Worm (Caenorhabditis elegans) whole organism, young adult: ENCODE results near the gene F01G4.6.

ENCODE experiments used
- B0019.2 ChIP-seq: fragments of 200-800 bp; sonication (Bioruptor generic); conservative IDR thresholded peaks from 2 replicates; pipeline ENCODE4 v1.3.6; 2022; ENCODE audit warnings: missing genetic modification reagents, missing genetic modification characterization, missing compliant biosample characterization
- B0336.3 ChIP-seq: fragments of 200-800 bp; sonication (Bioruptor generic); IDR thresholded peaks from 2 replicates; pipeline ENCODE4 v1.3.6; 2022; ENCODE audit warnings: missing genetic modification characterization, missing compliant biosample characterization
- C17E4.6 ChIP-seq: fragments of 200-800 bp; sonication (Bioruptor generic); IDR thresholded peaks from 2 replicates; pipeline ENCODE4 v1.3.6; 2022; ENCODE audit warnings: missing genetic modification reagents, missing genetic modification characterization, missing compliant biosample characterization
- F22D6.2 ChIP-seq: sonication (generic microtip); optimal IDR thresholded peaks from 2 replicates; lab custom pipeline; 2016; ENCODE audit warnings: mild to moderate bottlenecking, missing genetic modification characterization, missing compliant biosample characterization
- F23B12.7 ChIP-seq: sonication (generic microtip); optimal IDR thresholded peaks from 2 replicates; lab custom pipeline; 2017; ENCODE audit warnings: missing genetic modification characterization, mild to moderate bottlenecking, missing compliant biosample characterization, antibody characterized with exemption, moderate library complexity; ENCODE audit not compliant: insufficient read depth
- T07F8.4 ChIP-seq: sonication (generic microtip); optimal IDR thresholded peaks from 2 replicates; lab custom pipeline; 2016; ENCODE audit warnings: mild to moderate bottlenecking, missing genetic modification characterization, moderate library complexity, missing compliant biosample characterization
- Y67H2A.10 ChIP-seq: fragments of 200-800 bp; sonication (Bioruptor generic); conservative IDR thresholded peaks from 2 replicates; pipeline ENCODE4 v1.3.6; 2022; ENCODE audit warnings: missing genetic modification reagents, missing genetic modification characterization, missing compliant biosample characterization
- Y79H2A.3 ChIP-seq: fragments of 200-800 bp; sonication (Bioruptor generic); conservative IDR thresholded peaks from 2 replicates; pipeline ENCODE4 v1.3.6; 2022; ENCODE audit warnings: missing genetic modification reagents, missing genetic modification characterization, missing compliant biosample characterization
- Y95B8A.8 ChIP-seq: fragments of 200-800 bp; sonication (Bioruptor generic); IDR thresholded peaks from 2 replicates; pipeline ENCODE4 v1.3.6; 2022; ENCODE audit warnings: missing genetic modification reagents, missing genetic modification characterization, missing compliant biosample characterization
- akir-1 ChIP-seq: fragments of 200-800 bp; sonication (Bioruptor generic); optimal IDR thresholded peaks from 2 replicates; lab custom pipeline; 2018; ENCODE audit warnings: mild to moderate bottlenecking, missing genetic modification characterization, moderate library complexity, missing compliant biosample characterization
- ama-1 ChIP-seq, 3 experiments: fragments of 150-350 bp in 1 of 3; sonication (generic microtip) in 2 of 3; optimal IDR thresholded peaks; 2 replicates each; lab custom pipeline; 2014 to 2018; ENCODE audit warnings: missing biosample characterization in 2 of 3, missing genetic modification characterization in 2 of 3, missing genetic modification reagents in 2 of 3
- bed-2 ChIP-seq: fragments of 200-800 bp; sonication (Bioruptor generic); IDR thresholded peaks from 2 replicates; pipeline ENCODE4 v1.3.6; 2022; ENCODE audit warnings: missing genetic modification reagents, missing genetic modification characterization, missing compliant biosample characterization
- dox-1 ChIP-seq: fragments of 200-800 bp; sonication (Bioruptor generic); IDR thresholded peaks from 2 replicates; pipeline ENCODE4 v1.3.6; 2022; ENCODE audit warnings: missing genetic modification reagents, missing genetic modification characterization, missing compliant biosample characterization
- egl-18 ChIP-seq: fragments of 200-800 bp; sonication (Bioruptor generic); IDR thresholded peaks from 2 replicates; pipeline ENCODE4 v1.3.6; 2022; ENCODE audit warnings: missing genetic modification reagents, missing genetic modification characterization, missing compliant biosample characterization
- egrh-3 ChIP-seq: fragments of 200-800 bp; sonication (Bioruptor generic); IDR thresholded peaks from 2 replicates; pipeline ENCODE4 v1.3.6; 2022; ENCODE audit warnings: missing genetic modification reagents, missing genetic modification characterization, missing compliant biosample characterization
- ets-4 ChIP-seq: fragments of 200-800 bp; sonication (Bioruptor generic); optimal IDR thresholded peaks from 2 replicates; lab custom pipeline; 2018; ENCODE audit warnings: mild to moderate bottlenecking, missing genetic modification characterization, missing compliant biosample characterization
- gei-17 ChIP-seq: fragments of 200-800 bp; sonication (Bioruptor generic); optimal IDR thresholded peaks from 2 replicates; lab custom pipeline; 2018; ENCODE audit warnings: mild to moderate bottlenecking, missing genetic modification characterization, missing compliant biosample characterization
- hlh-12 ChIP-seq: sonication (generic microtip); optimal IDR thresholded peaks from 2 replicates; lab custom pipeline; 2016; ENCODE audit warnings: missing genetic modification characterization, missing compliant biosample characterization
- hmg-1.2 ChIP-seq: fragments of 200-800 bp; sonication (Bioruptor generic); IDR thresholded peaks from 2 replicates; pipeline ENCODE4 v1.3.6; 2022; ENCODE audit warnings: missing genetic modification reagents, missing genetic modification characterization, missing compliant biosample characterization
- hsf-1 ChIP-seq: fragments of 200-800 bp; sonication (Bioruptor generic); IDR thresholded peaks from 2 replicates; pipeline ENCODE4 v1.3.6; 2022; ENCODE audit warnings: missing genetic modification reagents, missing genetic modification characterization, missing compliant biosample characterization
- let-607 ChIP-seq, 2 experiments: fragments of 200-800 bp in 1 of 2; sonication (Bioruptor generic) in 1 of 2; sonication (generic microtip) in 1 of 2; optimal IDR thresholded peaks; 2 replicates each; lab custom pipeline; 2016 to 2018; ENCODE audit warnings: mild to moderate bottlenecking in 2 of 2, missing compliant biosample characterization in 2 of 2, missing genetic modification characterization in 2 of 2, moderate library complexity in 2 of 2, missing genotype in 1 of 2
- lin-40 ChIP-seq: sonication (generic microtip); optimal IDR thresholded peaks from 2 replicates; lab custom pipeline; 2016; ENCODE audit warnings: missing genetic modification characterization, mild to moderate bottlenecking, missing compliant biosample characterization, missing genotype, missing genetic modification reagents
- lir-1 ChIP-seq: fragments of 200-800 bp; sonication (Bioruptor generic); conservative IDR thresholded peaks from 2 replicates; pipeline ENCODE4 v1.3.6; 2022; ENCODE audit warnings: missing genetic modification reagents, missing genetic modification characterization, missing compliant biosample characterization
- lsy-27 ChIP-seq: sonication (generic microtip); optimal IDR thresholded peaks from 2 replicates; lab custom pipeline; 2017; ENCODE audit warnings: missing genetic modification characterization, mild to moderate bottlenecking, missing compliant biosample characterization, antibody characterized with exemption, missing genotype, borderline replicate concordance; ENCODE audit not compliant: insufficient read depth
- madf-10 ChIP-seq: sonication (generic microtip); optimal IDR thresholded peaks from 2 replicates; lab custom pipeline; 2016; ENCODE audit warnings: mild to moderate bottlenecking, missing genetic modification characterization, missing compliant biosample characterization
- madf-3 ChIP-seq: fragments of 200-800 bp; sonication (Bioruptor generic); IDR thresholded peaks from 2 replicates; pipeline ENCODE4 v1.3.6; 2022; ENCODE audit warnings: missing genetic modification reagents, missing genetic modification characterization, missing compliant biosample characterization
- madf-6 ChIP-seq: fragments of 200-800 bp; sonication (Bioruptor generic); IDR thresholded peaks from 2 replicates; pipeline ENCODE4 v1.3.6; 2022; ENCODE audit warnings: missing genetic modification reagents, missing genetic modification characterization, missing compliant biosample characterization
- madf-8 ChIP-seq: fragments of 200-800 bp; sonication (Bioruptor generic); conservative IDR thresholded peaks from 2 replicates; pipeline ENCODE4 v1.3.6; 2022; ENCODE audit warnings: missing genetic modification reagents, missing genetic modification characterization, missing compliant biosample characterization
- mel-28 ChIP-seq: sonication (generic microtip); optimal IDR thresholded peaks from 2 replicates; lab custom pipeline; 2016; ENCODE audit warnings: borderline replicate concordance, mild to moderate bottlenecking, missing genetic modification characterization, missing compliant biosample characterization
- nfya-1 ChIP-seq: sonication (generic microtip); optimal IDR thresholded peaks from 2 replicates; lab custom pipeline; 2017; ENCODE audit warnings: antibody characterized with exemption, missing compliant biosample characterization, missing genetic modification characterization, borderline replicate concordance; ENCODE audit not compliant: insufficient read depth
- nhr-80 ChIP-seq: sonication (generic microtip); optimal IDR thresholded peaks from 2 replicates; lab custom pipeline; 2016; ENCODE audit warnings: missing genetic modification characterization, missing compliant biosample characterization
- pbrm-1 ChIP-seq: fragments of 200-800 bp; sonication (Bioruptor generic); IDR thresholded peaks from 2 replicates; pipeline ENCODE4 v1.3.6; 2022; ENCODE audit warnings: missing genetic modification reagents, missing genetic modification characterization, missing compliant biosample characterization
- sdz-38 ChIP-seq: sonication (generic microtip); optimal IDR thresholded peaks from 2 replicates; lab custom pipeline; 2016; ENCODE audit warnings: missing genotype, missing genetic modification characterization, missing compliant biosample characterization
- snpc-1.1 ChIP-seq: sonication (generic microtip); optimal IDR thresholded peaks from 2 replicates; lab custom pipeline; 2017; ENCODE audit warnings: missing genetic modification characterization, mild to moderate bottlenecking, missing compliant biosample characterization, antibody characterized with exemption, moderate library complexity, missing genotype, missing genetic modification reagents; ENCODE audit not compliant: insufficient read depth
- snpc-4 ChIP-seq, 5 experiments: fragments of 150-350 bp in 1 of 5; sonication (generic microtip) in 4 of 5; optimal IDR thresholded peaks; 2 replicates each; lab custom pipeline; 2014 to 2018; ENCODE audit warnings: missing genetic modification characterization in 5 of 5, missing biosample characterization in 3 of 5, antibody characterized with exemption in 2 of 5, mild to moderate bottlenecking in 2 of 5, missing compliant biosample characterization in 2 of 5, missing genotype in 2 of 5, moderate library complexity in 2 of 5, missing genetic modification reagents in 1 of 5
- somi-1 ChIP-seq: fragments of 200-800 bp; sonication (Bioruptor generic); optimal IDR thresholded peaks from 2 replicates; lab custom pipeline; 2018; ENCODE audit warnings: mild to moderate bottlenecking, missing genetic modification characterization, missing compliant biosample characterization
- sptf-2 ChIP-seq: fragments of 200-800 bp; sonication (Bioruptor generic); optimal IDR thresholded peaks from 2 replicates; lab custom pipeline; 2018; ENCODE audit warnings: mild to moderate bottlenecking, missing genetic modification characterization, missing compliant biosample characterization
- xnd-1 ChIP-seq: sonication (generic microtip); optimal IDR thresholded peaks from 2 replicates; lab custom pipeline; 2016; ENCODE audit warnings: missing genotype, missing genetic modification reagents, missing genetic modification characterization, missing compliant biosample characterization
- ztf-28 ChIP-seq: fragments of 200-800 bp; sonication (Bioruptor generic); IDR thresholded peaks from 2 replicates; pipeline ENCODE4 v1.3.6; 2022; ENCODE audit warnings: missing genetic modification reagents, missing genetic modification characterization, missing compliant biosample characterization

The F01G4.6 gene

DNA sequence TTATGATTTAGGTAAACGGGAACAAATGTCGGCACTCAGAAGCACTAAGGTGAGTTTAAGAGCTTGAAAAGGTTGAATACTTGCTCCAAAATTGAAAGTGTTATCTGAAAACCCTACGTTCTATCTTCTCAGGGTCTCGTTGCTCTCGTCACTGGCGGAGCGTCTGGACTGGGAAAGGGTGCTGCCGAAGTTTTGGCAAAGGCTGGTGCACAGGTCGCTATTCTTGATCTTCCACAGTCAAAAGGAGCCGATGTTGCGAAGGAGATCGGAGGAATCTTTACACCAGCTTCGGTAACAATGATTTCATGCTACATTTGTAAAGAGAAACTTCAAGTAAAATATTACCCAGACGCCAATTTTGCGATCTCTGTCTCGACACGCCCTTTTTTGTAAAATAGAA is 18.0 kb downstream of the F01G4.6 start, which contains the start of gene ard-1:
TSS of gene ard-1 (plus strand) at position 12 of the 400 bp plus-strand sequence.
- TF ChIP-seq ets-4 (GFP tag; lab: Kevin White, UChicago) = no peak
- no peak for TF ChIP-seq bed-2 (GFP tag; lab: Robert Waterston, UW)
- no peak for TF ChIP-seq C17E4.6 (GFP tag; lab: Robert Waterston, UW)
- no peak for TF ChIP-seq hlh-12 (tag; lab: Kevin White, UChicago)
- TF ChIP-seq B0019.2 = no peak
- no peak for TF ChIP-seq F23B12.7 (tag; lab: Kevin White, UChicago)
- TF ChIP-seq pbrm-1 (GFP tag; lab: Robert Waterston, UW) = no peak
- no peak for TF ChIP-seq lsy-27 (tag; lab: Kevin White, UChicago)
- TF ChIP-seq xnd-1 (tag; lab: Kevin White, UChicago) = peak; percentile 10
- TF ChIP-seq sdz-38 (tag; lab: Kevin White, UChicago) = no peak
- 0 out of 2 replicates have a peak, but pooled peaks have one; percentile 39 for TF ChIP-seq B0336.3 (GFP tag; lab: Robert Waterston, UW)
- no peak for TF ChIP-seq gei-17 (GFP tag; lab: Kevin White, UChicago)
- no peak for TF ChIP-seq F22D6.2
- TF ChIP-seq hmg-1.2 (GFP tag; lab: Robert Waterston, UW) = no peak
- TF ChIP-seq nfya-1 = no peak
- no peak for TF ChIP-seq madf-6
- TF ChIP-seq hsf-1 (GFP tag; lab: Robert Waterston, UW) = 0 out of 2 replicates have a peak, but pooled peaks have one; percentile 15
- no peak for TF ChIP-seq lin-40 (tag; lab: Kevin White, UChicago)
- TF ChIP-seq dox-1 (GFP tag; lab: Robert Waterston, UW) = no peak
- TF ChIP-seq egl-18 = no peak
- TF ChIP-seq T07F8.4 = no peak
- no peak for TF ChIP-seq snpc-1.1
- TF ChIP-seq madf-10 (tag; lab: Kevin White, UChicago) = no peak
- TF ChIP-seq ztf-28 = no peak
- TF ChIP-seq somi-1 = no peak
- no peak for TF ChIP-seq sptf-2 (GFP tag; lab: Kevin White, UChicago)
- 0 out of 2 replicates have a peak, but pooled peaks have one; percentile 32 for TF ChIP-seq madf-3 (GFP tag; lab: Robert Waterston, UW)
- no peak for TF ChIP-seq lir-1
- TF ChIP-seq snpc-4 (GFP tag; optimal IDR thresholded peaks at IDR 0.05; lab: Kevin White, UChicago) = no peak
- TF ChIP-seq snpc-4 (tag; optimal IDR thresholded peaks at IDR 0.05; lab: Kevin White, UChicago) = no peak
- no peak for TF ChIP-seq Y95B8A.8 (GFP tag; lab: Robert Waterston, UW)
- TF ChIP-seq, all 124 proteins: peak for 4

DNA sequence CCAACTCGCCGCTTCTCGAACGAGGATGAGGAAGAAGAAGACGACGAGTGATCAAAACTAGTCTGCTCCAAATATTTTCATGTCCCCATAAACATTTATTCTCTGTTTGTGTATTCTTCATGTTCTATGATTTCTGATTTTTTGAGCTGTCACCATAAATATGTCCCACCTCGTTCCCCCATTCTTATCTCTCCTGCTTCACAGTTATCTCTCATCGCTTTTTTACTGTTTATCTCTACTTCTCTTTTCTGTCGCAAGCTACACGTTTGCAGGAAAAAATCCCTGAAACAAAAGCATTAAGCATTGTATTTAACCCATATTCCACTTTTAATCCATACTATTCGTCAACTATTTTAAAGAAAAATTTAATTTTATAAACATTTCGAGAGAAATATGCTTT is 18.5 kb downstream of the F01G4.6 start:
- no peak for TF ChIP-seq mel-28
- peak; percentile 45 for TF ChIP-seq nhr-80 (tag; lab: Kevin White, UChicago)
- TF ChIP-seq lir-1 = no peak
- TF ChIP-seq ama-1 (optimal IDR thresholded peaks at IDR 0.05; lab: Kevin White, UChicago) = no peak
- peak in 1 of 2 experiments; percentile 44 for TF ChIP-seq ama-1 (GFP tag; optimal IDR thresholded peaks at IDR 0.05; lab: Kevin White, UChicago)
- TF ChIP-seq hmg-1.2 (GFP tag; lab: Robert Waterston, UW) = peak; percentile 29; the same call in 1 of the 2 replicates
- TF ChIP-seq let-607 (tag; optimal IDR thresholded peaks at IDR 0.05; lab: Kevin White, UChicago) = peak in 1 of 2 experiments; percentile 8

DNA sequence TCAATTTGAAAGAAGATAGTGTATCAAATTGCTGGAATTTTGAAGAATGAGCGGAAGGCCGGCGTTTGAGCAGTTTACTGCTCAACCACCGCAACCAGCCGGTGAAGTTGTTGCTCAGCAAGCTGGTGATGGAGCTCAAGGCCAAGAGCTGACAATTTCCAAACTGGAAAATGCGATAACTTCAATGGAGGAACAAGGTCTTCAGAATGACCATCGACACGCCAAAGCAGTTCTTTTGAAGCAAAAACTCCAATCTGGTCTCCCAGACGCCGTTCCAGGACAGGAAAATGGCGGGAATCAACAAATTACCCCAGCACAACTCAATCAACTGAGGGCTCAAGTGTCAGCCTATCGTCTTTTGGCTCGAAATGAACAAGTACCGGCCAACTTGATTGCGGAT is 23.3 kb downstream of the F01G4.6 start:
- TF ChIP-seq lin-40 (tag; lab: Kevin White, UChicago) (no peak), madf-8 (GFP tag; lab: Robert Waterston, UW) (no peak), Y79H2A.3 (GFP tag; lab: Robert Waterston, UW) (no peak), Y67H2A.10 (no peak), akir-1 (GFP tag; lab: Kevin White, UChicago) (no peak), egrh-3 (GFP tag; lab: Robert Waterston, UW) (no peak)
